Fruit fly (Drosophila melanogaster): ENCODE measurements around the gene CG43147.

DNA sequence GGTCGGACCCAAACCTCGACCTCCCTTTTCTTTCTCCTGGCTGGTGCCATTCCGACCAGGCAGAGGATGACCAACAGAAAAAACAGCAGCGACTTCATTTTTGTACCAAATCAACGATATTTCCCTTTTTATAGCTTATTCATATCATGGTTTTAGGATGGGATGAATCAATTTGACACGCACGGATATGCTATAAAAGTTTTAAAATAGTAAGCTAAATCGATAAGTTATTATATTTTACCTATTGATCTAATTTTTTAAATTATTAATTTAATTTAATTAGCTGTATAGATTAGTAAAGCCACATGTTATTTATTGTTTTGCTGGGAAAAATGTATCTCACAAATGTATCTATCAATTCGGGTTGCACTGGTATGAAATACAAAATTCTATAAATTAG is 1.0 kb downstream of the CG43147 start, which contains the start of gene CG42481:
- TF ChIP-seq topi (GFP tag; optimal IDR thresholded peaks at IDR 0.05) (no peak), Hr38 (GFP tag; optimal IDR thresholded peaks at IDR 0.05) (no peak), CG6854 (GFP tag; optimal IDR thresholded peaks at IDR 0.05) (no peak), CG1621 (tag; optimal IDR thresholded peaks at IDR 0.05) (no peak), vri (GFP tag; optimal IDR thresholded peaks at IDR 0.05) (no peak), fkh (GFP tag; optimal IDR thresholded peaks at IDR 0.05) (no peak)
